Worm (Caenorhabditis elegans): ENCODE measurements around the gene lin-15A.

- no peak for TF ChIP-seq klf-2 (GFP tag; conservative IDR thresholded peaks at IDR 0.05)
- peak; percentile 79 for TF ChIP-seq cog-1 (tag; optimal IDR thresholded peaks at IDR 0.05)
- TF ChIP-seq T22C8.4 (GFP tag; IDR thresholded peaks at IDR 0.05): no peak
- TF ChIP-seq flt-1 (GFP tag; IDR thresholded peaks at IDR 0.05): peak; percentile 79; the same call in 1 of the 2 replicates
Observed at ce11 chrX:15707366-15707892, 24.3 kb upstream of the lin-15A start.
